Worm (Caenorhabditis elegans): Measurements from ENCODE around the gene Y45G12B.3.

- no peak for TF ChIP-seq him-1 (tag; optimal IDR thresholded peaks at IDR 0.05)
- no peak for TF ChIP-seq W03F9.2 (tag; optimal IDR thresholded peaks at IDR 0.05)
- no peak for TF ChIP-seq dao-5 (tag; optimal IDR thresholded peaks at IDR 0.05)
These were observed 11.8 kb downstream of the Y45G12B.3 start for ce11 chrV:2684227-2684626.
